Fruit fly (Drosophila melanogaster) whole organism, embryonic: ENCODE measurements around the gene mh.

Source experiments
- CG11723 ChIP-seq: fragments of 200-800 bp; sonication (Bioruptor generic); optimal IDR thresholded peaks from 2 replicates; lab custom pipeline; 2017; ENCODE audit warnings: missing biosample characterization, mild to moderate bottlenecking, missing genetic modification characterization
- CG17186 ChIP-seq: fragments of 200-800 bp; sonication (Bioruptor generic); optimal IDR thresholded peaks from 3 replicates; lab custom pipeline; 2017; ENCODE audit warnings: missing biosample characterization, missing genetic modification reagents, missing genetic modification characterization
- CG32532 ChIP-seq: fragments of 200-800 bp; sonication (Bioruptor generic); IDR thresholded peaks from 2 replicates; pipeline ENCODE4 v1.3.6; 2022; ENCODE audit warnings: missing biosample characterization, missing genetic modification characterization
- Mes4 ChIP-seq: fragments of 200-800 bp; sonication (Bioruptor generic); optimal IDR thresholded peaks from 2 replicates; lab custom pipeline; 2016; ENCODE audit warnings: missing biosample characterization, missing genetic modification characterization
- ara ChIP-seq: fragments of 200-800 bp; sonication (Bioruptor generic); IDR thresholded peaks from 2 replicates; pipeline ENCODE4 v1.3.6; 2022; ENCODE audit warnings: missing biosample characterization, missing genetic modification characterization
- sima ChIP-seq: fragments of 200-800 bp; sonication (Bioruptor generic); optimal IDR thresholded peaks from 2 replicates; lab custom pipeline; 2016; ENCODE audit warnings: missing biosample characterization, missing genetic modification characterization
- ssp ChIP-seq: fragments of 200-800 bp; sonication (Bioruptor generic); IDR thresholded peaks from 2 replicates; pipeline ENCODE4 v1.3.6; 2022; ENCODE audit warnings: missing biosample characterization, missing genetic modification characterization
- tx ChIP-seq: fragments of 200-800 bp; sonication (Bioruptor generic); optimal IDR thresholded peaks from 2 replicates; lab custom pipeline; 2016; ENCODE audit warnings: missing biosample characterization, missing genetic modification characterization
- vfl ChIP-seq: fragments of 200-800 bp; sonication (Bioruptor generic); optimal IDR thresholded peaks from 2 replicates; lab custom pipeline; 2016; ENCODE audit warnings: missing biosample characterization, missing genetic modification characterization
- vnd ChIP-seq: fragments of 200-800 bp; sonication (Bioruptor generic); IDR thresholded peaks from 3 replicates; pipeline ENCODE4 v1.3.6; 2022; ENCODE audit warnings: missing biosample characterization, missing genetic modification characterization; ENCODE audit not compliant: partially characterized antibody

DNA sequence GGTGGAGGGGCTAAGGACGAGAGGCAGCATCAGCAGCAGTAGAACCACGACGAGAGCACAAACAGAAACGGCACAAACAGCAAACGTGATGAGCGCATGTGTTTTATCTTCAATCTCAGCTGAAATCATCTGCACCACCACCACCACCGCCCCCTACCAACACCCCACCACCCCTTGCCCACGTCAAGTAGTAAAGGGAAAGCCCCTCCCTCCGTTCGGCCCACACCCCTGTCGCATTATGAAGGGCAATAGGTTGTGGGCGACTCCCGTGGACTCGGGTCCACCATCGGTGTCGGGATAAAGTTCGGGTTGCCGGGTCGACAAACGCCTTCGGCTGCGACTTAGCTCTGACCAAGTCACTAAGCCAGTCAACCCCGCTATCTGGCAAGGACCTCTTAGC, 31.7 kb downstream of the mh start:
- TF ChIP-seq Mes4 (GFP tag; lab: Kevin White, UChicago) (no peak), CG11723 (GFP tag; lab: Kevin White, UChicago) (no peak), vnd (GFP tag; lab: Robert Waterston, UW) (no peak), ara (no peak), tx (GFP tag; lab: Kevin White, UChicago) (no peak), sima (GFP tag; lab: Kevin White, UChicago) (no peak), CG17186 (GFP tag; lab: Kevin White, UChicago) (no peak), ssp (GFP tag; lab: Robert Waterston, UW) (no peak), vfl (GFP tag; lab: Kevin White, UChicago) (no peak), CG32532 (GFP tag; lab: Robert Waterston, UW) (no peak)
